Worm (Caenorhabditis elegans): ENCODE data around the gene F54F7.8.

ce11 chrX:11878109-11878508 lies 23.3 kb upstream of the F54F7.8 start, which contains the start of gene Y62H9A.2:
- no peak for TF ChIP-seq lin-32 (GFP tag; optimal IDR thresholded peaks at IDR 0.05)
- no peak for TF ChIP-seq nhr-28 (tag; optimal IDR thresholded peaks at IDR 0.05)
- no peak for TF ChIP-seq snpc-4 (tag; optimal IDR thresholded peaks at IDR 0.05)
- TF ChIP-seq nhr-12 (tag; optimal IDR thresholded peaks at IDR 0.05), result no peak

Data from whole organism, mixed stage, embryonic.